Worm (Caenorhabditis elegans): ENCODE measurements around the gene mnr-1.

- TF ChIP-seq nhr-12 (tag; optimal IDR thresholded peaks at IDR 0.05) (no peak), ceh-83 (GFP tag; optimal IDR thresholded peaks at IDR 0.05) (no peak), ham-2 (GFP tag; optimal IDR thresholded peaks at IDR 0.05) (no peak), unc-62 (GFP tag; optimal IDR thresholded peaks at IDR 0.05) (no peak), ztf-11 (tag; optimal IDR thresholded peaks at IDR 0.05) (no peak), flh-1 (GFP tag; optimal IDR thresholded peaks at IDR 0.05) (no peak), mep-1 (tag; optimal IDR thresholded peaks at IDR 0.05) (no peak), sem-2 (GFP tag; optimal IDR thresholded peaks at IDR 0.05) (no peak), elt-1 (tag; optimal IDR thresholded peaks at IDR 0.05; ENCODE audit: borderline replicate concordance, insufficient read depth) (no peak), pha-4 (tag; optimal IDR thresholded peaks at IDR 0.05) (no peak), unc-39 (tag; optimal IDR thresholded peaks at IDR 0.05) (no peak), ceh-43 (GFP tag; optimal IDR thresholded peaks at IDR 0.05) (no peak)
Measured at ce11 chrV:20645479-20645878, 9.0 kb upstream of the mnr-1 start.
